Worm (Caenorhabditis elegans) whole organism, L2 larva: Measurements from ENCODE around the gene unc-18.

Source experiments
- C34F6.9 ChIP-seq: fragments of 150-350 bp; optimal IDR thresholded peaks from 2 replicates; lab custom pipeline; 2014; ENCODE audit warnings: missing biosample characterization, missing genetic modification characterization
- F13H6.1 ChIP-seq: sonication (generic microtip); optimal IDR thresholded peaks from 2 replicates; lab custom pipeline; 2016; ENCODE audit warnings: missing genetic modification characterization, missing compliant biosample characterization
- R02D3.7 ChIP-seq: fragments of 150-350 bp; optimal IDR thresholded peaks from 2 replicates; lab custom pipeline; 2014; ENCODE audit warnings: missing biosample characterization, missing genetic modification characterization
- Y55F3AM.14 ChIP-seq: fragments of 200-800 bp; sonication (Bioruptor generic); optimal IDR thresholded peaks from 2 replicates; lab custom pipeline; 2018; ENCODE audit warnings: mild to moderate bottlenecking, missing genetic modification characterization, missing compliant biosample characterization
- ZK546.5 ChIP-seq: sonication (generic microtip); optimal IDR thresholded peaks from 2 replicates; lab custom pipeline; 2017; ENCODE audit warnings: missing biosample characterization, missing genetic modification characterization
- alr-1 ChIP-seq: fragments of 150-350 bp; optimal IDR thresholded peaks from 2 replicates; lab custom pipeline; 2014; ENCODE audit warnings: missing biosample characterization, missing genetic modification characterization
- aly-2 ChIP-seq: fragments of 150-350 bp; optimal IDR thresholded peaks from 2 replicates; lab custom pipeline; 2014; ENCODE audit warnings: missing biosample characterization, missing genetic modification characterization
- ama-1 ChIP-seq: fragments of 150-350 bp; optimal IDR thresholded peaks from 2 replicates; lab custom pipeline; 2018; ENCODE audit warnings: inconsistent platforms
- blmp-1 ChIP-seq: sonication (generic microtip); optimal IDR thresholded peaks from 2 replicates; lab custom pipeline; 2017; ENCODE audit warnings: missing genetic modification characterization, mild to moderate bottlenecking, missing compliant biosample characterization, antibody characterized with exemption, moderate library complexity; ENCODE audit not compliant: insufficient read depth
- ceh-16 ChIP-seq: fragments of 150-350 bp; optimal IDR thresholded peaks from 2 replicates; lab custom pipeline; 2014; ENCODE audit warnings: missing biosample characterization, missing genetic modification characterization
- ceh-82 ChIP-seq: fragments of 150-350 bp; optimal IDR thresholded peaks from 2 replicates; lab custom pipeline; 2014; ENCODE audit warnings: missing biosample characterization, missing genetic modification characterization
- crh-2 ChIP-seq: sonication (generic microtip); optimal IDR thresholded peaks from 2 replicates; lab custom pipeline; 2017; ENCODE audit warnings: missing biosample characterization, missing genetic modification characterization
- dmd-4 ChIP-seq: sonication (generic microtip); optimal IDR thresholded peaks from 2 replicates; lab custom pipeline; 2017; ENCODE audit warnings: missing biosample characterization, missing genetic modification characterization
- egl-27 ChIP-seq: sonication (generic microtip); optimal IDR thresholded peaks from 3 replicates; lab custom pipeline; 2017; ENCODE audit warnings: missing biosample characterization, missing genetic modification reagents, missing genetic modification characterization
- elt-1 ChIP-seq: fragments of 150-350 bp; optimal IDR thresholded peaks from 2 replicates; lab custom pipeline; 2014; ENCODE audit warnings: missing biosample characterization, missing genetic modification characterization
- elt-3 ChIP-seq: sonication (generic microtip); optimal IDR thresholded peaks from 2 replicates; lab custom pipeline; 2017; ENCODE audit warnings: missing biosample characterization, missing genetic modification characterization
- fos-1 ChIP-seq: fragments of 150-350 bp; optimal IDR thresholded peaks from 2 replicates; lab custom pipeline; 2014; ENCODE audit warnings: missing biosample characterization, missing genetic modification characterization
- gmeb-1 ChIP-seq: fragments of 150-350 bp; optimal IDR thresholded peaks from 2 replicates; lab custom pipeline; 2014; ENCODE audit warnings: missing biosample characterization, missing genetic modification characterization
- lin-11 ChIP-seq: fragments of 150-350 bp; sonication (generic microtip); optimal IDR thresholded peaks from 2 replicates; lab custom pipeline; 2014; ENCODE audit warnings: missing biosample characterization, missing genetic modification characterization, inconsistent platforms, mixed read lengths
- lin-13 ChIP-seq: fragments of 150-350 bp; optimal IDR thresholded peaks from 2 replicates; lab custom pipeline; 2014; ENCODE audit warnings: missing biosample characterization, missing genetic modification reagents, missing genetic modification characterization
- lin-39 ChIP-seq: fragments of 150-350 bp; optimal IDR thresholded peaks from 2 replicates; lab custom pipeline; 2014; ENCODE audit warnings: missing biosample characterization, missing genetic modification reagents, missing genetic modification characterization
- lsy-2 ChIP-seq, 2 experiments: fragments of 150-350 bp in 1 of 2; sonication (generic microtip) in 1 of 2; optimal IDR thresholded peaks; 2 replicates each; lab custom pipeline; 2014 to 2017; ENCODE audit warnings: missing biosample characterization in 2 of 2, missing genetic modification characterization in 2 of 2
- mab-5 ChIP-seq: fragments of 150-350 bp; optimal IDR thresholded peaks from 2 replicates; lab custom pipeline; 2014; ENCODE audit warnings: missing biosample characterization, missing genetic modification characterization
- mbf-1 ChIP-seq: sonication (generic microtip); optimal IDR thresholded peaks from 2 replicates; lab custom pipeline; 2017; ENCODE audit warnings: missing biosample characterization, missing genetic modification characterization
- mdl-1 ChIP-seq, 2 experiments: fragments of 150-350 bp in 1 of 2; sonication (generic microtip) in 1 of 2; optimal IDR thresholded peaks; 2 replicates each; lab custom pipeline; 2017; ENCODE audit warnings: missing biosample characterization in 2 of 2, missing genetic modification characterization in 2 of 2
- nhr-10 ChIP-seq: sonication (generic microtip); optimal IDR thresholded peaks from 2 replicates; lab custom pipeline; 2017; ENCODE audit warnings: missing biosample characterization, missing genetic modification characterization
- nhr-11 ChIP-seq: fragments of 150-350 bp; optimal IDR thresholded peaks from 2 replicates; lab custom pipeline; 2014; ENCODE audit warnings: missing biosample characterization, missing genetic modification characterization
- nhr-12 ChIP-seq: fragments of 150-350 bp; optimal IDR thresholded peaks from 2 replicates; lab custom pipeline; 2014; ENCODE audit warnings: missing biosample characterization, missing genetic modification characterization
- nhr-129 ChIP-seq: fragments of 150-350 bp; optimal IDR thresholded peaks from 2 replicates; lab custom pipeline; 2014; ENCODE audit warnings: missing biosample characterization, missing genetic modification characterization
- nhr-21 ChIP-seq: fragments of 150-350 bp; optimal IDR thresholded peaks from 2 replicates; lab custom pipeline; 2014; ENCODE audit warnings: missing biosample characterization, missing genetic modification characterization
- nhr-23 ChIP-seq: fragments of 150-350 bp; optimal IDR thresholded peaks from 2 replicates; lab custom pipeline; 2014; ENCODE audit warnings: missing biosample characterization, missing genetic modification reagents, missing genetic modification characterization
- nhr-237 ChIP-seq: fragments of 150-350 bp; optimal IDR thresholded peaks from 2 replicates; lab custom pipeline; 2014; ENCODE audit warnings: missing biosample characterization, missing genetic modification characterization
- nhr-25 ChIP-seq: fragments of 150-350 bp; sonication (generic microtip); optimal IDR thresholded peaks from 3 replicates; lab custom pipeline; 2014; ENCODE audit warnings: missing biosample characterization, missing genetic modification characterization
- nhr-6 ChIP-seq: fragments of 150-350 bp; optimal IDR thresholded peaks from 2 replicates; lab custom pipeline; 2014; ENCODE audit warnings: missing biosample characterization, missing genetic modification characterization
- nhr-77 ChIP-seq: fragments of 150-350 bp; optimal IDR thresholded peaks from 2 replicates; lab custom pipeline; 2014; ENCODE audit warnings: missing biosample characterization, missing genetic modification characterization
- peb-1 ChIP-seq: fragments of 150-350 bp; optimal IDR thresholded peaks from 2 replicates; lab custom pipeline; 2014; ENCODE audit warnings: missing biosample characterization, missing genetic modification characterization
- sem-4 ChIP-seq: fragments of 150-350 bp; optimal IDR thresholded peaks from 2 replicates; lab custom pipeline; 2014; ENCODE audit warnings: missing biosample characterization, missing genetic modification reagents, missing genetic modification characterization
- skn-1 ChIP-seq: sonication (generic microtip); optimal IDR thresholded peaks from 2 replicates; lab custom pipeline; 2017; ENCODE audit warnings: missing biosample characterization, missing genetic modification characterization
- sma-3 ChIP-seq: sonication (generic microtip); optimal IDR thresholded peaks from 2 replicates; lab custom pipeline; 2016; ENCODE audit warnings: missing genetic modification reagents, missing genetic modification characterization, missing compliant biosample characterization
- sma-9 ChIP-seq, 2 experiments: fragments of 150-350 bp in 1 of 2; sonication (generic microtip) in 1 of 2; optimal IDR thresholded peaks; 2 replicates each; lab custom pipeline; 2014 to 2016; ENCODE audit warnings: missing genetic modification characterization in 2 of 2, mild to moderate bottlenecking in 1 of 2, missing biosample characterization in 1 of 2, missing compliant biosample characterization in 1 of 2, missing genetic modification reagents in 1 of 2, moderate library complexity in 1 of 2
- snpc-4 ChIP-seq: fragments of 150-350 bp; optimal IDR thresholded peaks from 2 replicates; lab custom pipeline; 2014; ENCODE audit warnings: missing biosample characterization, missing genetic modification characterization
- unc-39 ChIP-seq: fragments of 150-350 bp; optimal IDR thresholded peaks from 2 replicates; lab custom pipeline; 2014; ENCODE audit warnings: missing biosample characterization, missing genetic modification characterization
- unc-55 ChIP-seq: fragments of 150-350 bp; sonication (generic microtip); optimal IDR thresholded peaks from 3 replicates; lab custom pipeline; 2014; ENCODE audit warnings: missing biosample characterization, missing genetic modification reagents, missing genetic modification characterization
- unc-62 ChIP-seq: fragments of 150-350 bp; optimal IDR thresholded peaks from 2 replicates; lab custom pipeline; 2014; ENCODE audit warnings: missing biosample characterization, missing genetic modification reagents, missing genetic modification characterization
- zag-1 ChIP-seq: fragments of 150-350 bp; optimal IDR thresholded peaks from 2 replicates; lab custom pipeline; 2014; ENCODE audit warnings: missing biosample characterization, missing genetic modification characterization
- ztf-1 ChIP-seq: fragments of 200-800 bp; sonication (Bioruptor generic); conservative IDR thresholded peaks from 2 replicates; pipeline ENCODE4 v1.3.6; 2022; ENCODE audit warnings: missing genetic modification characterization, missing compliant biosample characterization
- ztf-11 ChIP-seq: sonication (generic microtip); optimal IDR thresholded peaks from 2 replicates; lab custom pipeline; 2017; ENCODE audit warnings: missing biosample characterization, missing genetic modification characterization
- ztf-4 ChIP-seq: fragments of 150-350 bp; optimal IDR thresholded peaks from 2 replicates; lab custom pipeline; 2014; ENCODE audit warnings: missing biosample characterization, missing genetic modification characterization

Gene unc-18

DNA sequence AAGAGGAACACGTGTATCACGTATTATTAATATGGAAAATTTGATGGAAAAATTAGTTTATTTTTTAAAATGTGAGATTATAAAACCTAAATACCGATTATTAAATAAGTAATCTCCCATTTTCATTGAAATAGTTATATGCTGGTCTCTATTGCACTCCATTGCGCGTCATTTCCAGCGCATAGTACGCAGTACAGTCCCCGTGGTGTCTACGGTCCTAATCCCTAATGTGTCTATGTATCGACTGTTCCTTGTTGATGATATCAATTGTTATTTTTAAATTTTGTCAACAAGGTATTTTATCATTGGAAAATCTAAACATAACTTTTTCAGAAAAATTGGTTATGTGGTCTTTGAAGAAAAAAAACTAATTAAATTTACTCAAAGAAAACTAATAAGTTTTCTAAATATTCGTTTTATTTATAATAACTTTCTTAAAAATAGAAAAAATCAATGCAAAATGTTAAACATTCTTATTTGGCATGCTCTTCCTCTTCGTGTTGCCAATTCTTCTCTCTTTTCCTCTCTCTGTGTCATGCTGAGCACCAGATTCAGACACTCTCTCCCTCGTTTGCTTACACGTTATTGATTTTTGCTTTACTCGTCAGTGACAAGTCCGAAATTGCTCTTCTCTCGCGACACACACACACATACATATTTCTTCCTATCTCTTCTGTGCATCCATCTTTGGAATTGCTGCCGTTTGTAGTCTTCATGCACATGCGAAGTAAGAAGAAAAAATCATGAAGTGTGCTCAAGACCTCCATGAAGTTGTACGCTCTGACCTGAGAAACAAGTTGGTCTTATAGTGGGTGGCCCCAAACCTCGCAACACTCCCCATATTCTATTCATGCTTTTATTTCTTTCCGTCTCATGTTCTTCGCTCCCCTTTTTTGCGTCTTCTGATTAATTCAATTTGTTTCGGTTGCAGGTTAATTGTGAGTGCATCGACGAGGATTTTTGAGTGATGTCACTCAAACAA is at the start of gene unc-18:
Gene unc-18 (plus strand): TSS at position 932 of the 982 bp plus-strand sequence.
- TF ChIP-seq snpc-4 (tag; lab: Kevin White, UChicago) (no peak), ztf-11 (tag; lab: Kevin White, UChicago) (no peak), nhr-23 (tag; lab: Kevin White, UChicago) (no peak), sma-9 (GFP tag; optimal IDR thresholded peaks at IDR 0.05; lab: Kevin White, UChicago) (peak; percentile 24), sma-9 (tag; optimal IDR thresholded peaks at IDR 0.05; lab: Kevin White, UChicago) (no peak), F13H6.1 (tag; lab: Kevin White, UChicago) (peak; percentile 32), ama-1 (lab: Kevin White, UChicago) (no peak), sma-3 (GFP tag; lab: Kevin White, UChicago) (no peak), gmeb-1 (tag; lab: Kevin White, UChicago) (no peak), peb-1 (tag; lab: Kevin White, UChicago) (no peak), unc-62 (no peak), Y55F3AM.14 (GFP tag; lab: Kevin White, UChicago) (no peak), nhr-11 (tag; lab: Kevin White, UChicago) (no peak), dmd-4 (tag; lab: Kevin White, UChicago) (no peak), nhr-25 (tag; lab: Kevin White, UChicago) (no peak), ztf-1 (GFP tag; lab: Robert Waterston, UW) (no peak), ZK546.5 (tag; lab: Kevin White, UChicago) (no peak), blmp-1 (tag; lab: Kevin White, UChicago) (no peak), nhr-77 (tag; lab: Kevin White, UChicago) (no peak), nhr-6 (tag; lab: Kevin White, UChicago) (peak; percentile 42), sem-4 (tag; lab: Kevin White, UChicago) (no peak), lsy-2 (tag; optimal IDR thresholded peaks at IDR 0.05; lab: Kevin White, UChicago) (peak in 1 of 2 experiments; percentile 62), nhr-12 (tag; lab: Kevin White, UChicago) (no peak), lin-39 (tag; lab: Kevin White, UChicago) (peak; percentile 21), zag-1 (no peak), C34F6.9 (peak; percentile 60), aly-2 (tag; lab: Kevin White, UChicago) (no peak), elt-3 (tag; lab: Kevin White, UChicago) (no peak), nhr-10 (no peak), crh-2 (tag; lab: Kevin White, UChicago) (peak; percentile 54), fos-1 (tag; lab: Kevin White, UChicago) (no peak), alr-1 (tag; lab: Kevin White, UChicago) (no peak), ceh-16 (no peak), nhr-237 (tag; lab: Kevin White, UChicago) (no peak), skn-1 (tag; lab: Kevin White, UChicago) (no peak), mdl-1 (tag; optimal IDR thresholded peaks at IDR 0.05; lab: Kevin White, UChicago) (peak in 1 of 2 experiments; percentile 28), nhr-129 (tag; lab: Kevin White, UChicago) (peak; percentile 67), egl-27 (tag; lab: Kevin White, UChicago) (no peak), unc-39 (tag; lab: Kevin White, UChicago) (no peak), R02D3.7 (no peak), elt-1 (tag; lab: Kevin White, UChicago) (no peak), mbf-1 (tag; lab: Kevin White, UChicago) (no peak), mab-5 (tag; lab: Kevin White, UChicago) (peak; percentile 38), lin-13 (GFP tag; lab: Kevin White, UChicago) (peak; percentile 18), ztf-4 (no peak), lin-11 (tag; lab: Kevin White, UChicago) (no peak), unc-55 (peak; percentile 79), nhr-21 (tag; lab: Kevin White, UChicago) (no peak), ceh-82 (tag; lab: Kevin White, UChicago) (no peak)
